Fruit fly (Drosophila melanogaster) whole organism, embryonic: Measurements from ENCODE around the gene CG10996.

Source experiments
- Bgb ChIP-seq: fragments of 200-800 bp; sonication (Bioruptor generic); IDR thresholded peaks from 2 replicates; pipeline ENCODE4 v1.3.6; 2022; ENCODE audit warnings: missing biosample characterization, missing genetic modification characterization; ENCODE audit not compliant: partially characterized antibody
- CG1024 ChIP-seq: fragments of 200-800 bp; sonication (Bioruptor generic); IDR thresholded peaks from 2 replicates; pipeline ENCODE4 v1.3.6; 2022; ENCODE audit warnings: missing biosample characterization, missing genetic modification characterization
- CG10543 ChIP-seq: fragments of 200-800 bp; sonication (Bioruptor generic); optimal IDR thresholded peaks from 3 replicates; lab custom pipeline; 2017; ENCODE audit warnings: missing biosample characterization, mild to moderate bottlenecking, missing genetic modification characterization, moderate library complexity
- CG11398 ChIP-seq: fragments of 200-800 bp; sonication (Bioruptor generic); optimal IDR thresholded peaks from 2 replicates; lab custom pipeline; 2016; ENCODE audit warnings: missing biosample characterization, missing genetic modification characterization
- CG13775 ChIP-seq: fragments of 200-800 bp; sonication (Bioruptor generic); optimal IDR thresholded peaks from 3 replicates; lab custom pipeline; 2017; ENCODE audit warnings: missing biosample characterization, mild to moderate bottlenecking, missing genetic modification characterization
- CG13894 ChIP-seq: fragments of 200-800 bp; sonication (Bioruptor generic); optimal IDR thresholded peaks from 3 replicates; lab custom pipeline; 2018; ENCODE audit warnings: missing biosample characterization, mild to moderate bottlenecking, missing genetic modification characterization, moderate library complexity
- CG14441 ChIP-seq: fragments of 200-800 bp; sonication (Bioruptor generic); IDR thresholded peaks from 2 replicates; pipeline ENCODE4 v1.3.6; 2022; ENCODE audit warnings: missing biosample characterization, missing genetic modification characterization
- CG14667 ChIP-seq: fragments of 200-800 bp; sonication (Bioruptor generic); IDR thresholded peaks from 2 replicates; pipeline ENCODE4 v1.3.6; 2022; ENCODE audit warnings: missing biosample characterization, missing genetic modification characterization
- CG15514 ChIP-seq: fragments of 200-800 bp; sonication (Bioruptor generic); optimal IDR thresholded peaks from 3 replicates; lab custom pipeline; 2017; ENCODE audit warnings: missing biosample characterization, missing genetic modification characterization, mild to moderate bottlenecking, moderate library complexity, missing genetic modification reagents
- CG2889 ChIP-seq: fragments of 200-800 bp; sonication (Bioruptor generic); IDR thresholded peaks from 3 replicates; pipeline ENCODE4 v1.3.6; 2022; ENCODE audit warnings: missing biosample characterization, missing genetic modification characterization
- CG30020 ChIP-seq: fragments of 200-800 bp; optimal IDR thresholded peaks from 2 replicates; lab custom pipeline; 2019; ENCODE audit warnings: missing biosample characterization, mild to moderate bottlenecking, missing genetic modification characterization, moderate library complexity
- CG3065 ChIP-seq: fragments of 200-800 bp; sonication (Bioruptor generic); optimal IDR thresholded peaks from 2 replicates; lab custom pipeline; 2016; ENCODE audit warnings: missing biosample characterization, missing genetic modification characterization
- CG3163 ChIP-seq: fragments of 200-800 bp; sonication (Bioruptor generic); optimal IDR thresholded peaks from 3 replicates; lab custom pipeline; 2016; ENCODE audit warnings: missing biosample characterization, missing genetic modification characterization
- CG4820 ChIP-seq: fragments of 200-800 bp; sonication (Bioruptor generic); optimal IDR thresholded peaks from 3 replicates; lab custom pipeline; 2016; ENCODE audit warnings: missing biosample characterization, missing genetic modification characterization
- CG7271 ChIP-seq: fragments of 200-800 bp; sonication (Bioruptor generic); optimal IDR thresholded peaks from 2 replicates; lab custom pipeline; 2018; ENCODE audit warnings: missing biosample characterization, mild to moderate bottlenecking, missing genetic modification characterization, moderate library complexity
- CG9797 ChIP-seq: fragments of 200-800 bp; sonication (Bioruptor generic); optimal IDR thresholded peaks from 3 replicates; lab custom pipeline; 2018; ENCODE audit warnings: missing biosample characterization, mild to moderate bottlenecking, missing genetic modification characterization
- CTCF ChIP-seq: fragments of 200-800 bp; sonication (Bioruptor generic); optimal IDR thresholded peaks from 2 replicates; lab custom pipeline; 2017; ENCODE audit warnings: missing biosample characterization, mild to moderate bottlenecking, missing genetic modification characterization, moderate library complexity
- E2f2 ChIP-seq: fragments of 200-800 bp; sonication (Bioruptor generic); IDR thresholded peaks from 2 replicates; pipeline ENCODE4 v1.3.6; 2022; ENCODE audit warnings: missing biosample characterization, missing genetic modification characterization
- Ets97D ChIP-seq: fragments of 200-800 bp; sonication (Bioruptor generic); optimal IDR thresholded peaks from 3 replicates; lab custom pipeline; 2016; ENCODE audit warnings: missing biosample characterization, missing genetic modification characterization
- H15 ChIP-seq: fragments of 200-800 bp; sonication (Bioruptor generic); IDR thresholded peaks from 3 replicates; pipeline ENCODE4 v1.3.6; 2022; ENCODE audit warnings: missing biosample characterization, missing genetic modification characterization
- HLHmδ ChIP-seq: fragments of 200-800 bp; sonication (Bioruptor generic); optimal IDR thresholded peaks from 2 replicates; lab custom pipeline; 2018; ENCODE audit warnings: missing biosample characterization, mild to moderate bottlenecking, missing genetic modification characterization, moderate library complexity
- HmgD ChIP-seq: fragments of 200-800 bp; sonication (Bioruptor generic); optimal IDR thresholded peaks from 3 replicates; lab custom pipeline; 2016; ENCODE audit warnings: missing biosample characterization, missing genetic modification characterization
- HmgZ ChIP-seq: fragments of 200-800 bp; sonication (Bioruptor generic); optimal IDR thresholded peaks from 2 replicates; lab custom pipeline; 2018; ENCODE audit warnings: missing biosample characterization, mild to moderate bottlenecking, missing genetic modification characterization
- Med ChIP-seq: fragments of 200-800 bp; sonication (Bioruptor generic); peaks from one replicate; lab custom pipeline; 2016; ENCODE audit warnings: missing biosample characterization, missing genetic modification characterization, mild to moderate bottlenecking, inconsistent platforms, moderate library complexity
- Meics ChIP-seq: fragments of 200-800 bp; sonication (Bioruptor generic); optimal IDR thresholded peaks from 2 replicates; lab custom pipeline; 2017; ENCODE audit warnings: missing biosample characterization, mild to moderate bottlenecking, missing genetic modification characterization
- NC2β ChIP-seq: fragments of 200-800 bp; sonication (Bioruptor generic); optimal IDR thresholded peaks from 2 replicates; lab custom pipeline; 2016; ENCODE audit warnings: missing biosample characterization, missing genetic modification characterization
- Stat92E ChIP-seq, 3 experiments: fragments of >200 bp in 2 of 3; fragments of 200-800 bp in 1 of 3; sonication (Bioruptor generic) in 1 of 3; optimal IDR thresholded peaks; 2 replicates each; lab custom pipeline; 2017 to 2019; ENCODE audit warnings: missing biosample characterization in 3 of 3, missing genetic modification characterization in 3 of 3, mild to moderate bottlenecking in 1 of 3, moderate library complexity in 1 of 3
- TFAM ChIP-seq: fragments of 200-800 bp; sonication (Bioruptor generic); optimal IDR thresholded peaks from 2 replicates; lab custom pipeline; 2017; ENCODE audit warnings: missing biosample characterization, missing genetic modification characterization, inconsistent platforms
- Trl ChIP-seq, 3 experiments: fragments of >200 bp in 2 of 3; fragments of 200-800 bp in 1 of 3; sonication (Bioruptor generic) in 1 of 3; optimal IDR thresholded peaks; 2 replicates in 1 of 3; 3 replicates in 2 of 3; lab custom pipeline; 2016 to 2017; ENCODE audit warnings: missing biosample characterization in 1 of 3, missing genetic modification characterization in 1 of 3
- al ChIP-seq: fragments of 200-800 bp; sonication (Bioruptor generic); IDR thresholded peaks from 2 replicates; pipeline ENCODE4 v1.3.6; 2022; ENCODE audit warnings: missing biosample characterization, missing genetic modification characterization
- br ChIP-seq: fragments of >200 bp; optimal IDR thresholded peaks from 2 replicates; lab custom pipeline; 2017
- caup ChIP-seq: fragments of 200-800 bp; sonication (Bioruptor generic); optimal IDR thresholded peaks from 3 replicates; lab custom pipeline; 2017; ENCODE audit warnings: missing biosample characterization, mild to moderate bottlenecking, missing genetic modification characterization, moderate library complexity; ENCODE audit not compliant: severe bottlenecking
- ems ChIP-seq: fragments of 200-800 bp; sonication (Bioruptor generic); optimal IDR thresholded peaks from 3 replicates; lab custom pipeline; 2016; ENCODE audit warnings: missing biosample characterization, missing genetic modification characterization
- ewg ChIP-seq: fragments of 200-800 bp; sonication (Bioruptor generic); optimal IDR thresholded peaks from 3 replicates; lab custom pipeline; 2017; ENCODE audit warnings: mild to moderate bottlenecking, missing biosample characterization, missing genetic modification reagents, missing genetic modification characterization
- exex ChIP-seq: fragments of 200-800 bp; sonication (Bioruptor generic); optimal IDR thresholded peaks from 4 replicates; lab custom pipeline; 2018; ENCODE audit warnings: missing biosample characterization, mild to moderate bottlenecking, missing genetic modification characterization, moderate library complexity
- gfzf ChIP-seq: fragments of 200-800 bp; sonication (Bioruptor generic); optimal IDR thresholded peaks from 2 replicates; lab custom pipeline; 2016; ENCODE audit warnings: missing biosample characterization, mild to moderate bottlenecking, missing genetic modification characterization, moderate library complexity
- gsb ChIP-seq: fragments of 200-800 bp; sonication (Bioruptor generic); IDR thresholded peaks from 2 replicates; pipeline ENCODE4 v1.3.6; 2022; ENCODE audit warnings: missing biosample characterization, missing genetic modification characterization
- h ChIP-seq: fragments of >200 bp; optimal IDR thresholded peaks from 2 replicates; lab custom pipeline; 2017
- her ChIP-seq: fragments of 200-800 bp; sonication (Bioruptor generic); optimal IDR thresholded peaks from 2 replicates; lab custom pipeline; 2016; ENCODE audit warnings: missing biosample characterization, missing genetic modification characterization
- insv ChIP-seq, 2 experiments: fragments of 200-800 bp; sonication (Bioruptor generic); optimal IDR thresholded peaks; 3 replicates each; lab custom pipeline; 2016 to 2018; ENCODE audit warnings: missing biosample characterization in 2 of 2, missing genetic modification characterization in 2 of 2
- lov ChIP-seq, 2 experiments: fragments of 200-800 bp in 1 of 2; fragments of >200 bp in 1 of 2; sonication (Bioruptor generic) in 1 of 2; IDR thresholded peaks in 1 of 2; optimal IDR thresholded peaks in 1 of 2; 2 replicates in 1 of 2; 3 replicates in 1 of 2; pipeline versions ENCODE4 v1.3.6 to Lab custom; 2017 to 2022; ENCODE audit warnings: missing biosample characterization in 1 of 2, missing genetic modification characterization in 1 of 2
- nom ChIP-seq: fragments of 200-800 bp; sonication (Bioruptor generic); optimal IDR thresholded peaks from 2 replicates; lab custom pipeline; 2017; ENCODE audit warnings: missing biosample characterization, missing genetic modification characterization, mild to moderate bottlenecking, moderate library complexity, missing genetic modification reagents
- pho ChIP-seq: fragments of 200-800 bp; sonication (Bioruptor generic); optimal IDR thresholded peaks from 2 replicates; lab custom pipeline; 2016; ENCODE audit warnings: missing biosample characterization, missing genetic modification characterization
- pita ChIP-seq: fragments of 200-800 bp; sonication (Bioruptor generic); optimal IDR thresholded peaks from 2 replicates; lab custom pipeline; 2017; ENCODE audit warnings: missing biosample characterization, mild to moderate bottlenecking, missing genetic modification characterization
- psq ChIP-seq: fragments of 200-800 bp; sonication (Bioruptor generic); optimal IDR thresholded peaks from 2 replicates; lab custom pipeline; 2017; ENCODE audit warnings: missing biosample characterization, missing genetic modification characterization
- rib ChIP-seq: fragments of 200-800 bp; sonication (Bioruptor generic); IDR thresholded peaks from 2 replicates; pipeline ENCODE4 v1.3.6; 2022; ENCODE audit warnings: missing biosample characterization, missing genetic modification characterization
- sisA ChIP-seq: fragments of 200-800 bp; sonication (Bioruptor generic); IDR thresholded peaks from 2 replicates; pipeline ENCODE4 v1.3.6; 2022; ENCODE audit warnings: missing biosample characterization, missing genetic modification characterization
- slou ChIP-seq: fragments of 200-800 bp; sonication (Bioruptor generic); optimal IDR thresholded peaks from 3 replicates; lab custom pipeline; 2016; ENCODE audit warnings: missing biosample characterization, missing genetic modification characterization
- tin ChIP-seq: fragments of 200-800 bp; sonication (Bioruptor generic); optimal IDR thresholded peaks from 3 replicates; lab custom pipeline; 2016; ENCODE audit warnings: missing biosample characterization, missing genetic modification characterization
- tna ChIP-seq: fragments of 200-800 bp; sonication (Bioruptor generic); IDR thresholded peaks from 2 replicates; pipeline ENCODE4 v1.3.6; 2022; ENCODE audit warnings: missing biosample characterization, missing genetic modification characterization; ENCODE audit not compliant: partially characterized antibody

Gene CG10996

dm6 chrX:13762372-13762883, 35.0 kb downstream of the CG10996 start, which contains the start of gene rdgB (continued):
- TF ChIP-seq CG30020 (tag; lab: Kevin White, UChicago) (peak; percentile 36), pita (GFP tag; lab: Kevin White, UChicago) (no peak), Meics (GFP tag; lab: Kevin White, UChicago) (peak; percentile 87), HmgZ (peak; percentile 65), pho (GFP tag; lab: Kevin White, UChicago) (peak; percentile 57), HLHmδ (GFP tag; lab: Kevin White, UChicago) (no peak), tin (GFP tag; lab: Kevin White, UChicago) (peak; percentile 61), TFAM (GFP tag; lab: Kevin White, UChicago) (no peak), Bgb (peak; percentile 54), CG4820 (GFP tag; lab: Kevin White, UChicago) (peak; percentile 77), CTCF (GFP tag; lab: Kevin White, UChicago) (no peak), CG13894 (tag; lab: Kevin White, UChicago) (no peak), E2f2 (GFP tag; lab: Robert Waterston, UW) (peak; percentile 44; the same call in 1 of the 2 replicates), caup (GFP tag; lab: Kevin White, UChicago) (peak; percentile 81), psq (GFP tag; lab: Kevin White, UChicago) (peak; percentile 86), HmgD (GFP tag; lab: Kevin White, UChicago) (no peak), sisA (GFP tag; lab: Robert Waterston, UW) (peak; percentile 72; the same call in 1 of the 2 replicates), exex (tag; lab: Kevin White, UChicago) (peak; percentile 32), slou (GFP tag; lab: Kevin White, UChicago) (peak; percentile 59), CG14441 (peak; percentile 62; the same call in 1 of the 2 replicates), H15 (GFP tag; lab: Robert Waterston, UW) (0 out of 3 replicates have a peak, but pooled peaks have one; percentile 40), tna (no peak), NC2β (GFP tag; lab: Kevin White, UChicago) (no peak), rib (GFP tag; lab: Robert Waterston, UW) (peak; percentile 66), insv (GFP tag; optimal IDR thresholded peaks at IDR 0.05; lab: Kevin White, UChicago) (peak in 1 of 2 experiments; percentile 39), CG10543 (GFP tag; lab: Kevin White, UChicago) (peak; percentile 89), CG15514 (GFP tag; lab: Kevin White, UChicago) (peak; percentile 98), br (lab: Kevin White, UChicago) (no peak), CG11398 (GFP tag; lab: Kevin White, UChicago) (no peak), h (no peak), gsb (GFP tag; lab: Robert Waterston, UW) (no peak), CG2889 (GFP tag; lab: Robert Waterston, UW) (0 out of 3 replicates have a peak, but pooled peaks have one; percentile 39), al (peak; percentile 64), her (GFP tag; lab: Kevin White, UChicago) (no peak)
- TF ChIP-seq, all 482 proteins: peak for 297

- no peak for TF ChIP-seq HmgZ
- TF ChIP-seq lov (optimal IDR thresholded peaks at IDR 0.05; lab: Kevin White, UChicago) = no peak
- no peak for TF ChIP-seq lov (GFP tag; IDR thresholded peaks at IDR 0.05; lab: Robert Waterston, UW)
- TF ChIP-seq Med (GFP tag; lab: Kevin White, UChicago) = peak; percentile 46
- no peak for TF ChIP-seq gfzf (GFP tag; lab: Kevin White, UChicago)
- no peak for TF ChIP-seq br (lab: Kevin White, UChicago)
- no peak for TF ChIP-seq CG3163 (GFP tag; lab: Kevin White, UChicago)
- peak; percentile 63 to 78 for TF ChIP-seq Trl (optimal IDR thresholded peaks at IDR 0.05; lab: Kevin White, UChicago)
- no peak for TF ChIP-seq Trl (GFP tag; optimal IDR thresholded peaks at IDR 0.05; lab: Kevin White, UChicago)
- no peak for TF ChIP-seq ems (GFP tag; lab: Kevin White, UChicago)
- no peak for TF ChIP-seq CG9797 (GFP tag; lab: Kevin White, UChicago)
- TF ChIP-seq CG14667 = no peak
- no peak for TF ChIP-seq CG1024 (GFP tag; lab: Robert Waterston, UW)
- no peak for TF ChIP-seq CG13775 (GFP tag; lab: Kevin White, UChicago)
- peak; percentile 64 for TF ChIP-seq nom (GFP tag; lab: Kevin White, UChicago)
- TF ChIP-seq Ets97D (GFP tag; lab: Kevin White, UChicago) = no peak
- no peak for TF ChIP-seq CG3065
- peak; percentile 32 for TF ChIP-seq ewg (GFP tag; lab: Kevin White, UChicago)
- TF ChIP-seq Stat92E (GFP tag; optimal IDR thresholded peaks at IDR 0.05; lab: Kevin White, UChicago) = no peak
- TF ChIP-seq CG7271 (tag; lab: Kevin White, UChicago) = no peak
Measured at dm6 chrX:13761762-13762371, 35.6 kb downstream of the CG10996 start.
